Fruit fly (Drosophila melanogaster) ovary, adult (tissue): ENCODE data around the gene CG33267.

Experiments
- CG17801 ChIP-seq: fragments of 200-800 bp; optimal IDR thresholded peaks from 2 replicates; lab custom pipeline; 2019; ENCODE audit warnings: missing biosample characterization, mild to moderate bottlenecking, missing genetic modification characterization, moderate library complexity; ENCODE audit not compliant: partially characterized antibody

The CG33267 gene

dm6 chr3L:11536767-11537419, 27.4 kb upstream of the CG33267 start:
- TF ChIP-seq CG17801 (GFP tag; lab: Kevin White, UChicago) = no peak

dm6 chr3L:11539511-11540329, 24.6 kb upstream of the CG33267 start:
- no peak for TF ChIP-seq CG17801 (GFP tag; lab: Kevin White, UChicago)

- no peak for TF ChIP-seq CG17801 (GFP tag; lab: Kevin White, UChicago)
These were observed 24.0 kb upstream of the CG33267 start for dm6 chr3L:11540330-11540702.

- TF ChIP-seq CG17801 (GFP tag; lab: Kevin White, UChicago) = no peak
These were observed 21.8 kb upstream of the CG33267 start for dm6 chr3L:11542437-11542836.

dm6 chr3L:11542948-11543347, 21.3 kb upstream of the CG33267 start:
- TF ChIP-seq CG17801 (GFP tag; lab: Kevin White, UChicago) = no peak

- TF ChIP-seq CG17801 (GFP tag; lab: Kevin White, UChicago) = no peak
These were observed 20.5 kb upstream of the CG33267 start for dm6 chr3L:11543681-11544299.

dm6 chr3L:11547302-11547994, 16.8 kb upstream of the CG33267 start:
- TF ChIP-seq CG17801 (GFP tag; lab: Kevin White, UChicago) = peak; percentile 84

dm6 chr3L:11548009-11548408, 16.3 kb upstream of the CG33267 start:
- TF ChIP-seq CG17801 (GFP tag; lab: Kevin White, UChicago) = no peak

dm6 chr3L:11549432-11549831, 14.9 kb upstream of the CG33267 start:
- TF ChIP-seq CG17801 (GFP tag; lab: Kevin White, UChicago) = no peak

dm6 chr3L:11550359-11551056, 13.8 kb upstream of the CG33267 start:
- TF ChIP-seq CG17801 (GFP tag; lab: Kevin White, UChicago) = no peak

- no peak for TF ChIP-seq CG17801 (GFP tag; lab: Kevin White, UChicago)
These were observed 12.3 kb upstream of the CG33267 start for dm6 chr3L:11551949-11552348.

- peak; percentile 72 for TF ChIP-seq CG17801 (GFP tag; lab: Kevin White, UChicago)
These were observed 11.1 kb upstream of the CG33267 start for dm6 chr3L:11552996-11553671.

dm6 chr3L:11553672-11554068, 10.6 kb upstream of the CG33267 start:
- TF ChIP-seq CG17801 (GFP tag; lab: Kevin White, UChicago) = no peak

dm6 chr3L:11554338-11554737, 9.9 kb upstream of the CG33267 start:
- TF ChIP-seq CG17801 (GFP tag; lab: Kevin White, UChicago) = peak; percentile 68
